Worm (Caenorhabditis elegans): ENCODE data around the gene cyp-13A5.

ce11 chrII:9778495-9778894 is 21.7 kb downstream of the cyp-13A5 start:
- TF ChIP-seq ahr-1 (tag; optimal IDR thresholded peaks at IDR 0.05): no peak
- TF ChIP-seq dmd-4 (tag; optimal IDR thresholded peaks at IDR 0.05; ENCODE audit: borderline replicate concordance): no peak
- no peak for TF ChIP-seq ceh-2 (tag; optimal IDR thresholded peaks at IDR 0.05)
- TF ChIP-seq unc-3 (GFP tag; conservative IDR thresholded peaks at IDR 0.05): no peak
- TF ChIP-seq unc-3 (tag; optimal IDR thresholded peaks at IDR 0.05): no peak
- no peak for TF ChIP-seq ref-2 (tag; optimal IDR thresholded peaks at IDR 0.05)
- TF ChIP-seq npax-4 (tag; optimal IDR thresholded peaks at IDR 0.05): no peak
- TF ChIP-seq fkh-10 (GFP tag; optimal IDR thresholded peaks at IDR 0.05): no peak
- TF ChIP-seq ceh-9 (tag; optimal IDR thresholded peaks at IDR 0.05): no peak
- TF ChIP-seq sox-4 (tag; optimal IDR thresholded peaks at IDR 0.05): no peak
- no peak for TF ChIP-seq ceh-31 (tag; optimal IDR thresholded peaks at IDR 0.05)
- no peak for TF ChIP-seq elt-2 (tag; optimal IDR thresholded peaks at IDR 0.05)
- no peak for TF ChIP-seq ceh-24 (tag; optimal IDR thresholded peaks at IDR 0.05)
- TF ChIP-seq lim-6 (tag; optimal IDR thresholded peaks at IDR 0.05): no peak
- TF ChIP-seq ets-4 (tag; optimal IDR thresholded peaks at IDR 0.05): no peak
